Worm (Caenorhabditis elegans) whole organism, L1 larva: ENCODE data around the gene ugt-7.

ENCODE experiments used
- aly-2 ChIP-seq: fragments of 150-350 bp; optimal IDR thresholded peaks from 2 replicates; lab custom pipeline; 2014; ENCODE audit warnings: missing biosample characterization, missing genetic modification characterization
- ama-1 ChIP-seq: fragments of 150-350 bp; optimal IDR thresholded peaks from 2 replicates; lab custom pipeline; 2014
- efl-1 ChIP-seq, 4 experiments: fragments of 150-350 bp; optimal IDR thresholded peaks in 3 of 4; peaks in 1 of 4; 1 replicate in 1 of 4; 2 replicates in 3 of 4; lab custom pipeline; 2014; ENCODE audit warnings: missing biosample characterization in 2 of 4, missing genetic modification characterization in 2 of 4, missing genetic modification reagents in 2 of 4
- elt-3 ChIP-seq, 6 experiments: fragments of 150-350 bp in 1 of 6; sonication (generic microtip); optimal IDR thresholded peaks; 2 replicates each; lab custom pipeline; 2017 to 2018; ENCODE audit warnings: missing biosample characterization in 6 of 6, missing genetic modification characterization in 6 of 6, inconsistent platforms in 1 of 6
- fkh-10 ChIP-seq: sonication (generic microtip); optimal IDR thresholded peaks from 2 replicates; lab custom pipeline; 2017; ENCODE audit warnings: missing biosample characterization, missing genetic modification reagents, missing genetic modification characterization
- fos-1 ChIP-seq: fragments of 150-350 bp; optimal IDR thresholded peaks from 2 replicates; lab custom pipeline; 2014; ENCODE audit warnings: missing biosample characterization, missing genetic modification characterization
- lsy-2 ChIP-seq, 2 experiments: fragments of 150-350 bp; optimal IDR thresholded peaks; 2 replicates each; lab custom pipeline; 2014; ENCODE audit warnings: missing biosample characterization in 2 of 2, missing genetic modification characterization in 2 of 2
- nhr-28 ChIP-seq: fragments of 150-350 bp; optimal IDR thresholded peaks from 2 replicates; lab custom pipeline; 2014; ENCODE audit warnings: missing biosample characterization, missing genetic modification characterization
- nhr-76 ChIP-seq: sonication (generic microtip); optimal IDR thresholded peaks from 2 replicates; lab custom pipeline; 2017; ENCODE audit warnings: missing biosample characterization, missing genetic modification characterization
- sox-4 ChIP-seq: sonication (generic microtip); optimal IDR thresholded peaks from 2 replicates; lab custom pipeline; 2016; ENCODE audit warnings: missing genetic modification characterization, missing compliant biosample characterization
- unc-130 ChIP-seq: fragments of 150-350 bp; optimal IDR thresholded peaks from 2 replicates; lab custom pipeline; 2017; ENCODE audit warnings: missing biosample characterization, missing genetic modification characterization, inconsistent platforms
- ztf-11 ChIP-seq, 2 experiments: sonication (generic microtip); optimal IDR thresholded peaks; 2 replicates each; lab custom pipeline; 2016 to 2017; ENCODE audit warnings: missing genetic modification characterization in 2 of 2, missing biosample characterization in 1 of 2, missing compliant biosample characterization in 1 of 2

DNA sequence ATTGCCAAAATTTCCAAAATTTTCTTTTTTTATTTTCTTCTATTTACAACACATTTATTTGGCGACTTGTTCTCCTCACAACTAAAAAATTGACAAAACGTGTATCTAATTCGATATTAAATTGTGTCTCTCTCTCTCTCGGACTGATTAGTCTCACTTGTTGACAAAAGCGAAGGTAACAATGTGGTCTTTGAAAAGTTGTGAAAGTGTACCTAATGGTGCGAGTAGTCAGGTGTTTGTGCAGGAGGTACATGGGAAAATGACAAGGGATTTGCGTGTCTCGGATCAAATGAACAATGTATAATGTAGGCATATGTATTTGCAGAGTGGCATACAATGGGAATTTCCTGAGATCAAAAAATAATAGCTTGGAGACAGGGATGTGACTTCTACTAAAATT lies 30.9 kb downstream of the ugt-7 start:
- no peak for TF ChIP-seq nhr-76 (tag; lab: Kevin White, UChicago)
- no peak for TF ChIP-seq sox-4 (tag; lab: Kevin White, UChicago)
- no peak for TF ChIP-seq efl-1 (optimal IDR thresholded peaks at IDR 0.05; lab: Kevin White, UChicago)
- no peak for TF ChIP-seq efl-1 (GFP tag; optimal IDR thresholded peaks at IDR 0.05 in 1 of 2; lab: Kevin White, UChicago)
- no peak for TF ChIP-seq ztf-11 (tag; optimal IDR thresholded peaks at IDR 0.05; lab: Kevin White, UChicago)
- TF ChIP-seq fkh-10 (GFP tag; lab: Kevin White, UChicago) = no peak
- no peak for TF ChIP-seq unc-130 (tag; lab: Kevin White, UChicago)
- TF ChIP-seq elt-3 (tag; optimal IDR thresholded peaks at IDR 0.05; lab: Kevin White, UChicago) = peak in 1 of 6 experiments; percentile 25
- no peak for TF ChIP-seq nhr-28 (tag; lab: Kevin White, UChicago)
- no peak for TF ChIP-seq ama-1 (lab: Kevin White, UChicago)
- no peak for TF ChIP-seq aly-2 (tag; lab: Kevin White, UChicago)
- no peak for TF ChIP-seq fos-1 (tag; lab: Kevin White, UChicago)
- no peak for TF ChIP-seq lsy-2 (tag; optimal IDR thresholded peaks at IDR 0.05; lab: Kevin White, UChicago)
